Worm (Caenorhabditis elegans) whole organism, L1 larva: ENCODE results near the gene mfsd-12.

Experiments
- C16A3.4 ChIP-seq: fragments of 150-350 bp; optimal IDR thresholded peaks from 2 replicates; lab custom pipeline; 2014; ENCODE audit warnings: missing biosample characterization, missing genetic modification characterization
- Y116A8C.19 ChIP-seq: sonication (generic microtip); optimal IDR thresholded peaks from 2 replicates; lab custom pipeline; 2016; ENCODE audit warnings: missing compliant biosample characterization, missing genetic modification characterization, borderline replicate concordance
- aha-1 ChIP-seq: fragments of 150-350 bp; optimal IDR thresholded peaks from 2 replicates; lab custom pipeline; 2014; ENCODE audit warnings: missing biosample characterization, missing genetic modification characterization
- alr-1 ChIP-seq: fragments of 200-800 bp; sonication (Bioruptor generic); optimal IDR thresholded peaks from 2 replicates; lab custom pipeline; 2018; ENCODE audit warnings: borderline replicate concordance, mild to moderate bottlenecking, missing genetic modification characterization, missing compliant biosample characterization
- aly-2 ChIP-seq: fragments of 150-350 bp; optimal IDR thresholded peaks from 2 replicates; lab custom pipeline; 2014; ENCODE audit warnings: missing biosample characterization, missing genetic modification characterization
- ama-1 ChIP-seq: fragments of 150-350 bp; optimal IDR thresholded peaks from 2 replicates; lab custom pipeline; 2014
- blmp-1 ChIP-seq: fragments of 150-350 bp; optimal IDR thresholded peaks from 2 replicates; lab custom pipeline; 2014; ENCODE audit warnings: missing biosample characterization, missing genetic modification characterization
- ceh-88 ChIP-seq: fragments of 200-800 bp; sonication (Bioruptor generic); IDR thresholded peaks from 2 replicates; pipeline ENCODE4 v1.3.6; 2022; ENCODE audit warnings: missing genetic modification characterization, missing compliant biosample characterization
- ceh-90 ChIP-seq: sonication (generic microtip); optimal IDR thresholded peaks from 2 replicates; lab custom pipeline; 2016; ENCODE audit warnings: missing genetic modification characterization, missing compliant biosample characterization
- ces-1 ChIP-seq: fragments of 150-350 bp; optimal IDR thresholded peaks from 2 replicates; lab custom pipeline; 2014; ENCODE audit warnings: missing biosample characterization, missing genetic modification reagents, missing genetic modification characterization
- dpl-1 ChIP-seq, 3 experiments: fragments of 150-350 bp in 2 of 3; sonication (generic microtip) in 1 of 3; optimal IDR thresholded peaks; 2 replicates each; lab custom pipeline; 2014 to 2017; ENCODE audit warnings: missing biosample characterization in 3 of 3, missing genetic modification characterization in 3 of 3, missing genetic modification reagents in 3 of 3
- dsc-1 ChIP-seq: sonication (generic microtip); optimal IDR thresholded peaks from 2 replicates; lab custom pipeline; 2016; ENCODE audit warnings: mild to moderate bottlenecking, missing genetic modification characterization, missing compliant biosample characterization
- efl-1 ChIP-seq, 4 experiments: fragments of 150-350 bp; optimal IDR thresholded peaks in 3 of 4; peaks in 1 of 4; 1 replicate in 1 of 4; 2 replicates in 3 of 4; lab custom pipeline; 2014; ENCODE audit warnings: missing biosample characterization in 2 of 4, missing genetic modification characterization in 2 of 4, missing genetic modification reagents in 2 of 4
- egl-27 ChIP-seq, 2 experiments: fragments of 150-350 bp in 1 of 2; sonication (generic microtip); optimal IDR thresholded peaks; 3 replicates each; lab custom pipeline; 2017 to 2018; ENCODE audit warnings: missing biosample characterization in 2 of 2, missing genetic modification characterization in 2 of 2, missing genetic modification reagents in 2 of 2
- elt-2 ChIP-seq: sonication (generic microtip); optimal IDR thresholded peaks from 2 replicates; lab custom pipeline; 2016; ENCODE audit warnings: missing genetic modification characterization, mild to moderate bottlenecking, inconsistent platforms, missing compliant biosample characterization, missing genetic modification reagents
- elt-3 ChIP-seq, 6 experiments: fragments of 150-350 bp in 1 of 6; sonication (generic microtip); optimal IDR thresholded peaks; 2 replicates each; lab custom pipeline; 2017 to 2018; ENCODE audit warnings: missing biosample characterization in 6 of 6, missing genetic modification characterization in 6 of 6, inconsistent platforms in 1 of 6
- ets-5 ChIP-seq: fragments of 200-800 bp; sonication (Bioruptor generic); IDR thresholded peaks from 2 replicates; pipeline ENCODE4 v1.3.6; 2022; ENCODE audit warnings: missing genetic modification characterization, missing compliant biosample characterization
- fkh-10 ChIP-seq: sonication (generic microtip); optimal IDR thresholded peaks from 2 replicates; lab custom pipeline; 2017; ENCODE audit warnings: missing biosample characterization, missing genetic modification reagents, missing genetic modification characterization
- fkh-4 ChIP-seq: sonication (generic microtip); optimal IDR thresholded peaks from 2 replicates; lab custom pipeline; 2016; ENCODE audit warnings: missing compliant biosample characterization, missing genetic modification characterization, borderline replicate concordance
- irx-1 ChIP-seq: sonication (generic microtip); optimal IDR thresholded peaks from 2 replicates; lab custom pipeline; 2016; ENCODE audit warnings: missing genetic modification characterization, missing compliant biosample characterization
- isw-1 ChIP-seq: fragments of 200-800 bp; sonication (Bioruptor generic); IDR thresholded peaks from 2 replicates; pipeline ENCODE4 v1.3.6; 2022; ENCODE audit warnings: missing genetic modification characterization, missing compliant biosample characterization
- lin-15B ChIP-seq: fragments of 150-350 bp; sonication (generic microtip); optimal IDR thresholded peaks from 3 replicates; lab custom pipeline; 2014; ENCODE audit warnings: missing biosample characterization, missing genetic modification characterization
- lin-35 ChIP-seq, 2 experiments: fragments of 150-350 bp; optimal IDR thresholded peaks; 2 replicates each; lab custom pipeline; 2014; ENCODE audit warnings: missing biosample characterization in 2 of 2, missing genetic modification characterization in 2 of 2, missing genetic modification reagents in 2 of 2
- lsy-2 ChIP-seq, 2 experiments: fragments of 150-350 bp; optimal IDR thresholded peaks; 2 replicates each; lab custom pipeline; 2014; ENCODE audit warnings: missing biosample characterization in 2 of 2, missing genetic modification characterization in 2 of 2
- mdl-1 ChIP-seq, 2 experiments: fragments of 150-350 bp; optimal IDR thresholded peaks; 2 replicates each; lab custom pipeline; 2014 to 2017; ENCODE audit warnings: missing biosample characterization in 2 of 2, missing genetic modification characterization in 2 of 2, inconsistent platforms in 1 of 2
- mef-2 ChIP-seq: fragments of 150-350 bp; optimal IDR thresholded peaks from 2 replicates; lab custom pipeline; 2014; ENCODE audit warnings: missing biosample characterization, missing genetic modification characterization
- nhr-11 ChIP-seq: fragments of 150-350 bp; optimal IDR thresholded peaks from 2 replicates; lab custom pipeline; 2014; ENCODE audit warnings: missing biosample characterization, missing genetic modification characterization
- nhr-12 ChIP-seq: sonication (generic microtip); optimal IDR thresholded peaks from 2 replicates; lab custom pipeline; 2017; ENCODE audit warnings: missing biosample characterization, missing genetic modification characterization
- nhr-20 ChIP-seq: sonication (generic microtip); optimal IDR thresholded peaks from 2 replicates; lab custom pipeline; 2016; ENCODE audit warnings: mild to moderate bottlenecking, missing genetic modification characterization, missing compliant biosample characterization
- nhr-47 ChIP-seq: sonication (generic microtip); optimal IDR thresholded peaks from 2 replicates; lab custom pipeline; 2016; ENCODE audit warnings: mild to moderate bottlenecking, missing genetic modification characterization, moderate library complexity, missing compliant biosample characterization
- nhr-71 ChIP-seq: sonication (generic microtip); optimal IDR thresholded peaks from 2 replicates; lab custom pipeline; 2016; ENCODE audit warnings: mild to moderate bottlenecking, missing genetic modification characterization, moderate library complexity, missing compliant biosample characterization
- nhr-76 ChIP-seq: sonication (generic microtip); optimal IDR thresholded peaks from 2 replicates; lab custom pipeline; 2017; ENCODE audit warnings: missing biosample characterization, missing genetic modification characterization
- nhr-84 ChIP-seq: sonication (generic microtip); optimal IDR thresholded peaks from 2 replicates; lab custom pipeline; 2017; ENCODE audit warnings: missing biosample characterization, missing genetic modification characterization
- nhr-90 ChIP-seq: sonication (generic microtip); optimal IDR thresholded peaks from 2 replicates; lab custom pipeline; 2016; ENCODE audit warnings: mild to moderate bottlenecking, missing genetic modification characterization, missing compliant biosample characterization; ENCODE audit not compliant: poor library complexity
- pag-3 ChIP-seq: sonication (generic microtip); optimal IDR thresholded peaks from 2 replicates; lab custom pipeline; 2017; ENCODE audit warnings: missing genetic modification characterization, mild to moderate bottlenecking, missing compliant biosample characterization, antibody characterized with exemption, borderline replicate concordance; ENCODE audit not compliant: insufficient read depth
- pax-3 ChIP-seq: fragments of 200-800 bp; sonication (Bioruptor generic); optimal IDR thresholded peaks from 2 replicates; lab custom pipeline; 2018; ENCODE audit warnings: mild to moderate bottlenecking, missing genetic modification characterization, moderate library complexity, missing compliant biosample characterization
- rnt-1 ChIP-seq: sonication (generic microtip); optimal IDR thresholded peaks from 2 replicates; lab custom pipeline; 2016; ENCODE audit warnings: mild to moderate bottlenecking, missing genetic modification characterization, moderate library complexity, missing compliant biosample characterization
- skn-1 ChIP-seq: fragments of 150-350 bp; optimal IDR thresholded peaks from 2 replicates; lab custom pipeline; 2014; ENCODE audit warnings: missing biosample characterization, missing genetic modification characterization
- snu-23 ChIP-seq: sonication (generic microtip); optimal IDR thresholded peaks from 2 replicates; lab custom pipeline; 2016; ENCODE audit warnings: missing genetic modification characterization, missing compliant biosample characterization
- sox-4 ChIP-seq: sonication (generic microtip); optimal IDR thresholded peaks from 2 replicates; lab custom pipeline; 2016; ENCODE audit warnings: missing genetic modification characterization, missing compliant biosample characterization
- sptf-1 ChIP-seq: fragments of 150-350 bp; optimal IDR thresholded peaks from 2 replicates; lab custom pipeline; 2014; ENCODE audit warnings: missing biosample characterization, missing genetic modification characterization
- sup-37 ChIP-seq: fragments of 200-800 bp; sonication (Bioruptor generic); optimal IDR thresholded peaks from 2 replicates; lab custom pipeline; 2018; ENCODE audit warnings: mild to moderate bottlenecking, missing genetic modification characterization, missing compliant biosample characterization
- swsn-7 ChIP-seq: sonication (generic microtip); optimal IDR thresholded peaks from 2 replicates; lab custom pipeline; 2016; ENCODE audit warnings: missing genetic modification characterization, missing compliant biosample characterization
- tbx-2 ChIP-seq: sonication (generic microtip); optimal IDR thresholded peaks from 2 replicates; lab custom pipeline; 2016; ENCODE audit warnings: missing genetic modification characterization, missing compliant biosample characterization
- tlp-1 ChIP-seq: fragments of 150-350 bp; optimal IDR thresholded peaks from 2 replicates; lab custom pipeline; 2014; ENCODE audit warnings: missing biosample characterization, missing genetic modification characterization
- unc-130 ChIP-seq: fragments of 150-350 bp; optimal IDR thresholded peaks from 2 replicates; lab custom pipeline; 2017; ENCODE audit warnings: missing biosample characterization, missing genetic modification characterization, inconsistent platforms
- unc-98 ChIP-seq: fragments of 200-800 bp; sonication (Bioruptor generic); IDR thresholded peaks from 2 replicates; pipeline ENCODE4 v1.3.6; 2022; ENCODE audit warnings: missing genetic modification characterization, missing compliant biosample characterization
- zag-1 ChIP-seq: fragments of 150-350 bp; optimal IDR thresholded peaks from 2 replicates; lab custom pipeline; 2014; ENCODE audit warnings: missing biosample characterization, missing genetic modification characterization
- ztf-4 ChIP-seq: fragments of 150-350 bp; optimal IDR thresholded peaks from 2 replicates; lab custom pipeline; 2014; ENCODE audit warnings: missing biosample characterization, missing genetic modification characterization

mfsd-12 gene

ce11 chrX:4698271-4698670 is 30.4 kb downstream of the mfsd-12 start:
- TF ChIP-seq fkh-4 (tag; lab: Kevin White, UChicago) (no peak), isw-1 (no peak), fkh-10 (GFP tag; lab: Kevin White, UChicago) (no peak), irx-1 (no peak), elt-2 (tag; lab: Kevin White, UChicago) (peak; percentile 82), ceh-88 (GFP tag; lab: Robert Waterston, UW) (no peak), nhr-90 (peak; percentile 21), swsn-7 (no peak), nhr-20 (tag; lab: Kevin White, UChicago) (peak; percentile 11), mef-2 (tag; lab: Kevin White, UChicago) (no peak), efl-1 (optimal IDR thresholded peaks at IDR 0.05; lab: Kevin White, UChicago) (no peak), efl-1 (GFP tag; optimal IDR thresholded peaks at IDR 0.05 in 1 of 2; lab: Kevin White, UChicago) (no peak), alr-1 (tag; lab: Kevin White, UChicago) (no peak)

ce11 chrX:4699411-4700050 is 31.6 kb downstream of the mfsd-12 start, which contains the start of gene hyl-2:
Gene hyl-2 (minus strand): TSS chrX:4699461.
- TF ChIP-seq alr-1 (tag; lab: Kevin White, UChicago): no peak
- no peak for TF ChIP-seq aly-2
- TF ChIP-seq lin-35 (GFP tag; optimal IDR thresholded peaks at IDR 0.05; lab: Kevin White, UChicago): peak in 1 of 2 experiments; percentile 33
- peak in 2 of 3 experiments; percentile 6 to 37 for TF ChIP-seq dpl-1 (GFP tag; optimal IDR thresholded peaks at IDR 0.05; lab: Kevin White, UChicago)
- no peak for TF ChIP-seq aha-1 (tag; lab: Kevin White, UChicago)
- no peak for TF ChIP-seq sptf-1 (tag; lab: Kevin White, UChicago)
- TF ChIP-seq ceh-90: no peak
- no peak for TF ChIP-seq nhr-11 (tag; lab: Kevin White, UChicago)
- no peak for TF ChIP-seq unc-130
- no peak for TF ChIP-seq sox-4
- no peak for TF ChIP-seq elt-2 (tag; lab: Kevin White, UChicago)
- peak; percentile 37 for TF ChIP-seq nhr-20 (tag; lab: Kevin White, UChicago)
- peak in 2 of 6 experiments; percentile 1 to 66 for TF ChIP-seq elt-3 (tag; optimal IDR thresholded peaks at IDR 0.05; lab: Kevin White, UChicago)
- no peak for TF ChIP-seq Y116A8C.19 (tag; lab: Kevin White, UChicago)
- TF ChIP-seq nhr-12 (tag; lab: Kevin White, UChicago): no peak
- TF ChIP-seq snu-23 (GFP tag; lab: Kevin White, UChicago): peak; percentile 62
- TF ChIP-seq ztf-4: no peak
- peak; percentile 55 for TF ChIP-seq lin-15B
- no peak for TF ChIP-seq dsc-1 (tag; lab: Kevin White, UChicago)
- TF ChIP-seq tlp-1 (tag; lab: Kevin White, UChicago): no peak
- peak; percentile 43 for TF ChIP-seq blmp-1
- TF ChIP-seq egl-27 (tag; optimal IDR thresholded peaks at IDR 0.05; lab: Kevin White, UChicago): no peak
- no peak for TF ChIP-seq pax-3 (tag; lab: Kevin White, UChicago)
- TF ChIP-seq zag-1 (tag; lab: Kevin White, UChicago): no peak
- TF ChIP-seq sup-37 (GFP tag; lab: Kevin White, UChicago): no peak
- no peak for TF ChIP-seq skn-1 (tag; lab: Kevin White, UChicago)
- TF ChIP-seq lsy-2 (tag; optimal IDR thresholded peaks at IDR 0.05; lab: Kevin White, UChicago): peak in 1 of 2 experiments; percentile 71
- TF ChIP-seq nhr-71 (tag; lab: Kevin White, UChicago): peak; percentile 57
- no peak for TF ChIP-seq ama-1 (lab: Kevin White, UChicago)
- TF ChIP-seq tbx-2: peak; percentile 22
- TF ChIP-seq mef-2 (tag; lab: Kevin White, UChicago): no peak
- peak in 1 of 2 experiments; percentile 57 for TF ChIP-seq mdl-1 (tag; optimal IDR thresholded peaks at IDR 0.05; lab: Kevin White, UChicago)
- no peak for TF ChIP-seq unc-98
- TF ChIP-seq rnt-1 (tag; lab: Kevin White, UChicago): peak; percentile 48
- TF ChIP-seq efl-1 (optimal IDR thresholded peaks at IDR 0.05; lab: Kevin White, UChicago): peak in 1 of 2 experiments; percentile 44
- peak in 1 of 2 experiments; percentile 91 for TF ChIP-seq efl-1 (GFP tag; optimal IDR thresholded peaks at IDR 0.05 in 1 of 2; lab: Kevin White, UChicago)
- TF ChIP-seq nhr-84 (tag; lab: Kevin White, UChicago): no peak
- peak; percentile 37 for TF ChIP-seq nhr-47 (tag; lab: Kevin White, UChicago)
- TF ChIP-seq ets-5 (GFP tag; lab: Robert Waterston, UW): no peak
- TF ChIP-seq nhr-76: no peak
- no peak for TF ChIP-seq pag-3
- TF ChIP-seq ces-1 (GFP tag; lab: Kevin White, UChicago): no peak
- TF ChIP-seq C16A3.4 (tag; lab: Kevin White, UChicago): peak; percentile 35
- TF ChIP-seq irx-1: no peak
